Worm (Caenorhabditis elegans): ENCODE measurements around the gene grdn-1.

Gene grdn-1

ce11 chrV:18616287-18616686 lies 23.7 kb downstream of the grdn-1 start, which contains the start of gene nhr-70:
nhr-70 (plus strand) TSS chrV:18616587.
- TF ChIP-seq mab-5 (tag; optimal IDR thresholded peaks at IDR 0.05) (no peak), drap-1 (GFP tag; optimal IDR thresholded peaks at IDR 0.05) (no peak), hlh-1 (tag; optimal IDR thresholded peaks at IDR 0.05) (no peak), pha-4 (tag; optimal IDR thresholded peaks at IDR 0.05) (no peak), blmp-1 (tag; optimal IDR thresholded peaks at IDR 0.05) (no peak), elt-3 (tag; optimal IDR thresholded peaks at IDR 0.05) (no peak), sem-2 (GFP tag; optimal IDR thresholded peaks at IDR 0.05) (no peak), nhr-2 (tag; optimal IDR thresholded peaks at IDR 0.05) (no peak), nhr-237 (tag; optimal IDR thresholded peaks at IDR 0.05) (no peak), ces-1 (GFP tag; optimal IDR thresholded peaks at IDR 0.05) (no peak), elt-1 (tag; optimal IDR thresholded peaks at IDR 0.05; ENCODE audit: borderline replicate concordance, insufficient read depth) (no peak), nhr-76 (tag; optimal IDR thresholded peaks at IDR 0.05) (no peak), cnd-1 (tag; optimal IDR thresholded peaks at IDR 0.05) (no peak)

ce11 chrV:18622462-18622861 lies 29.9 kb downstream of the grdn-1 start, which contains the start of gene Y69H2.1:
Y69H2.1 (minus strand) TSS chrV:18622562.
- TF ChIP-seq lin-32 (GFP tag; optimal IDR thresholded peaks at IDR 0.05) (no peak), elt-3 (tag; optimal IDR thresholded peaks at IDR 0.05) (no peak), hlh-1 (tag; optimal IDR thresholded peaks at IDR 0.05) (no peak), cnd-1 (tag; optimal IDR thresholded peaks at IDR 0.05) (no peak), elt-1 (tag; optimal IDR thresholded peaks at IDR 0.05; ENCODE audit: borderline replicate concordance, insufficient read depth) (no peak), mls-2 (tag; optimal IDR thresholded peaks at IDR 0.05) (no peak), lin-13 (tag; optimal IDR thresholded peaks at IDR 0.05) (no peak), ceh-39 (tag; optimal IDR thresholded peaks at IDR 0.05) (no peak), ztf-11 (tag; optimal IDR thresholded peaks at IDR 0.05) (no peak), blmp-1 (tag; optimal IDR thresholded peaks at IDR 0.05) (no peak), M03D4.4 (tag; optimal IDR thresholded peaks at IDR 0.05) (no peak), flh-1 (GFP tag; optimal IDR thresholded peaks at IDR 0.05) (no peak), ceh-83 (GFP tag; optimal IDR thresholded peaks at IDR 0.05) (no peak), mab-5 (tag; optimal IDR thresholded peaks at IDR 0.05) (no peak), unc-39 (tag; optimal IDR thresholded peaks at IDR 0.05) (no peak)

DNA sequence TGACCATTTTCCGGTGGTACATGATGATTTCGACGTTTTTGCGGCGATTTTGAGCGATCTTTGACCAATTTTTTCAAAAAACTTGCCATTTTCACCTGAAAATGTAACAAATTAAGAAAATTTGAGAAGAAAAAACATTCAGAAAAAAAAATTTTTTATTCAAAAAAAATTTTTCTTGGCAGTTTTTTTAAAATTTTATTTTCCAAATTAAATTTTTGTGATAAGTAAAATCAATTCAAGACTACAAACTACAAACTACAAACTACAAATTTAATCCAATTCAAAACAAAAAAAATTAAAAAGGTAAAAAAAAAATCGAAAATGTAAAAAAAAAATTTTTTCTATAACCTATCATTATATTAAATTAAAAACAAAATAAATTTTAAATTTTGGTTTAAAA lies 34.2 kb downstream of the grdn-1 start, which contains the start of gene Y69H2.15:
Gene Y69H2.15 (minus strand): TSS at position 101 of the 400 bp plus-strand sequence.
- TF ChIP-seq nhr-76 (tag; optimal IDR thresholded peaks at IDR 0.05) (no peak), ztf-11 (tag; optimal IDR thresholded peaks at IDR 0.05) (no peak), cnd-1 (tag; optimal IDR thresholded peaks at IDR 0.05) (no peak), sem-2 (GFP tag; optimal IDR thresholded peaks at IDR 0.05) (no peak), unc-39 (tag; optimal IDR thresholded peaks at IDR 0.05) (no peak), unc-62 (GFP tag; optimal IDR thresholded peaks at IDR 0.05) (no peak), elt-3 (tag; optimal IDR thresholded peaks at IDR 0.05) (no peak), nhr-12 (tag; optimal IDR thresholded peaks at IDR 0.05) (no peak), ces-1 (GFP tag; optimal IDR thresholded peaks at IDR 0.05) (no peak), nhr-2 (tag; optimal IDR thresholded peaks at IDR 0.05) (no peak), elt-1 (tag; optimal IDR thresholded peaks at IDR 0.05; ENCODE audit: borderline replicate concordance, insufficient read depth) (no peak), ceh-43 (GFP tag; optimal IDR thresholded peaks at IDR 0.05) (no peak), lin-32 (GFP tag; optimal IDR thresholded peaks at IDR 0.05) (no peak), lin-13 (tag; optimal IDR thresholded peaks at IDR 0.05) (no peak), unc-120 (tag; optimal IDR thresholded peaks at IDR 0.05; ENCODE audit: poor library complexity, severe bottlenecking) (no peak), flh-1 (GFP tag; optimal IDR thresholded peaks at IDR 0.05) (no peak), sptf-1 (tag; optimal IDR thresholded peaks at IDR 0.05) (no peak)

DNA sequence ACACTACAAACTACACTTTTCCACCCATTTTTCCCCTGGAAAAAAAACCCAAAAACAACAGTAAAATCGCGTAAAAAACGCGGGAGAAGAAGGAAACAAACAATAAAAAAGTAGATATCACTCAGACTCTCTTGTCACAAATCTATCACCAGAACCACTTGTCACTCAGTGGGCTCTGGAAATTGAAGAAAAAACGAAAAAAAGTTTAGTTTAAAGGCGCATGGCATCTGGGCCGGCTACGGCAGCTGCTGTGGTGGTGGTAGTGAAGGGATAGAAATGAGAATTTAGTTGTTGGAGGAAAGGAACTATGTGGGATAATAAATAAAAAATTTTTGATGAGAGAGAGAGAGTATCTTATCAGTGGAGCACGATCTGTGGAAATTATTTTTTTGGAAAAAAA lies 34.9 kb downstream of the grdn-1 start:
- TF ChIP-seq blmp-1 (tag; optimal IDR thresholded peaks at IDR 0.05) (no peak), unc-62 (GFP tag; optimal IDR thresholded peaks at IDR 0.05) (peak; percentile 54), hlh-1 (tag; optimal IDR thresholded peaks at IDR 0.05) (peak; percentile 48)

DNA sequence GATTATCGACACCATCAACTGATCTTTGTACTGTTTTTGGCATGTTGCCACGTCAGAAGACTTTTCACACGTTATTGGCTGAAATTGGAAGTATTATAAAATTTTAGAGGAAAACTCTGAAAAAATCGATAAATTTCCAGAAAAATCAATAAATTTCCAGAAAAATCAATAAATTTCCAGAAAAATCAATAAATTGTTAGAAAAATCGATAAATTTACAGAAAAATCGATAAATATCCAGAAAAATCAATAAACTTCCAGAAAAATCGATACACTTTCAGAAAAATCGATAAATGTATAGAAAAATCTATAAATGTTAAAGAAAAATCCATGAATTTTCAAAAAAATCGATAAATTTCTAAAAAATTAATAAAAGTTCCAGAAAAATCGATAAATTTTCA lies 36.4 kb downstream of the grdn-1 start:
- TF ChIP-seq mls-2 (tag; optimal IDR thresholded peaks at IDR 0.05) (no peak), zip-8 (tag; optimal IDR thresholded peaks at IDR 0.05) (no peak), ceh-39 (tag; optimal IDR thresholded peaks at IDR 0.05) (no peak)

DNA sequence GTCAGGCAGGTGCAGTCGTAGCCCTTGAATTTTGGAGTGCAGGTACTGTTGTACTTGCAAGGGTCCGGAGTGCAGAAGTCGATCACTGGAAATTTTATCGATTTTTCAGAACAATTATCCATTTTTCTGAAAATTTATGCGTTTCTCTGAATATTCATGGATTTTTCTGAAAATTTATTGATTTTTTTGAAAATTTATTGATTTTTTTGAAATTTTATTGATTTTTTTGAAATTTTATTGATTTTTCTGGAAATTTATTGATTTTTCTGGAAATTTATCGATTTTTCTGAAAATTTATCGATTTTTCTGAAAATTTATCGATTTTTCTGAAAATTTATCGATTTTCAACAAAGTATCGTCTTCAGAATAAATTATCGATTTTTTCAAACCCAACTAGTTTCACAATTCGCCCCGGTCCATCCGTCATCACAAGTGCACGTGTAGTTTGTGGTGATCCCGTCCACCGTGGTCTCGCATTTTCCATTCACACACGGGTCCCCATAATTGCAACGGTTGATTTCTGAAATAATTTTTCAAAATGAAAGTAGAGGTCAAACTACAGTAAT lies 39.5 kb downstream of the grdn-1 start:
- TF ChIP-seq nhr-12 (tag; optimal IDR thresholded peaks at IDR 0.05) = no peak
- TF ChIP-seq unc-62 (GFP tag; optimal IDR thresholded peaks at IDR 0.05) = no peak
- no peak for TF ChIP-seq ceh-83 (GFP tag; optimal IDR thresholded peaks at IDR 0.05)
- TF ChIP-seq lin-13 (tag; optimal IDR thresholded peaks at IDR 0.05) = no peak
- TF ChIP-seq mab-5 (tag; optimal IDR thresholded peaks at IDR 0.05) = no peak
- TF ChIP-seq M03D4.4 (tag; optimal IDR thresholded peaks at IDR 0.05) = no peak
- TF ChIP-seq snpc-4 (tag; optimal IDR thresholded peaks at IDR 0.05) = no peak
- TF ChIP-seq hlh-1 (tag; optimal IDR thresholded peaks at IDR 0.05) = no peak
- no peak for TF ChIP-seq ces-1 (GFP tag; optimal IDR thresholded peaks at IDR 0.05)
- no peak for TF ChIP-seq sptf-1 (tag; optimal IDR thresholded peaks at IDR 0.05)
- no peak for TF ChIP-seq nhr-2 (tag; optimal IDR thresholded peaks at IDR 0.05)
- TF ChIP-seq lsy-2 (tag; optimal IDR thresholded peaks at IDR 0.05) = no peak
- no peak for TF ChIP-seq nhr-28 (tag; optimal IDR thresholded peaks at IDR 0.05)
